Worm (Caenorhabditis elegans) whole organism, midembryonic: ENCODE results near the gene ani-2.

Experiments used
- cog-1 ChIP-seq: sonication (generic microtip); optimal IDR thresholded peaks from 2 replicates; lab custom pipeline; 2016; ENCODE audit warnings: missing genetic modification characterization, missing compliant biosample characterization
- klf-2 ChIP-seq: fragments of 200-800 bp; sonication (Bioruptor generic); conservative IDR thresholded peaks from 2 replicates; pipeline ENCODE4 v1.3.6; 2022; ENCODE audit warnings: missing genetic modification reagents, missing genetic modification characterization, missing compliant biosample characterization
- med-1 ChIP-seq: sonication (generic microtip); optimal IDR thresholded peaks from 2 replicates; lab custom pipeline; 2017; ENCODE audit warnings: missing genetic modification characterization, mild to moderate bottlenecking, missing compliant biosample characterization, antibody characterized with exemption, missing genetic modification reagents; ENCODE audit not compliant: insufficient read depth
- tab-1 ChIP-seq: fragments of 200-800 bp; sonication (Bioruptor generic); IDR thresholded peaks from 2 replicates; pipeline ENCODE4 v1.3.6; 2022; ENCODE audit warnings: missing genetic modification characterization, missing compliant biosample characterization
- ztf-29 ChIP-seq: fragments of 200-800 bp; sonication (Bioruptor generic); IDR thresholded peaks from 2 replicates; pipeline ENCODE4 v1.3.6; 2022; ENCODE audit warnings: missing genetic modification reagents, missing genetic modification characterization, missing compliant biosample characterization

DNA sequence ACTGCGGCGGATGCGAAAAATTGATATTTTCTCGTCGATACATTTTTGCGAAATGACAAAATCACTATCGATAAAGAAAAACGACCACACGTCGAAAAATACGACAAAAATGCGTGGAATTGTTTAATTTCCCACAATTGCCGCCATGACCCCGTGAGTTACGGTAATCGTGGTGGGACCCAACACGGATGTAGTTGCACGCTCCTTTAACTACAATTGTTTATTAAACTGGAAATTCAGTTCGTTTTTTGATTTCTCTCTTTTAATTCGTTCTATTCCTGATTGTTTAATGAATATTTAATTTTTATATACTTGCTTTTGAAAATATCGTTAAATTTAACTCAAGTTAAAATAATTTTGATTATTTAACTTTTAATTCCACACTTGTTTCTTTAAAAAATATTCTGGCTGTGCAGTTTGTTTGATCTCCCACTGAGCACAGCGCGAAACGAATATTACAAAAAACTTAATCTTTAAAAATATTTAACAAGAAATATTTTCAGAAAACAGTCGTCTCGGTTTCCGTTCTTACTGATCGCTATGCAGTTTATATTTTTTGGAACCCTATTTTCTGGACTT is at the start of gene ani-2, which contains the start of gene clec-88:
- TF ChIP-seq cog-1 (tag; lab: Kevin White, UChicago) (no peak), ztf-29 (GFP tag; lab: Robert Waterston, UW) (no peak), med-1 (GFP tag; lab: Kevin White, UChicago) (no peak), klf-2 (no peak), tab-1 (no peak)
